Fruit fly (Drosophila melanogaster): Measurements from ENCODE around the gene Npc2d.

Npc2d gene

dm6 chr3R:10055951-10056350, at the start of gene Npc2d:
Npc2d (minus strand) TSS chr3R:10056083.
- TF ChIP-seq ttk (optimal IDR thresholded peaks at IDR 0.05) = no peak
- no peak for TF ChIP-seq Sin3A (optimal IDR thresholded peaks at IDR 0.05)
- no peak for TF ChIP-seq h (optimal IDR thresholded peaks at IDR 0.05)
- TF ChIP-seq psq (optimal IDR thresholded peaks at IDR 0.05) = no peak
- no peak for TF ChIP-seq Myc (optimal IDR thresholded peaks at IDR 0.05)
- TF ChIP-seq insv (optimal IDR thresholded peaks at IDR 0.05) = no peak

- TF ChIP-seq Myc (optimal IDR thresholded peaks at IDR 0.05) (no peak), insv (optimal IDR thresholded peaks at IDR 0.05) (no peak), h (optimal IDR thresholded peaks at IDR 0.05) (no peak), ttk (optimal IDR thresholded peaks at IDR 0.05) (no peak), Sin3A (optimal IDR thresholded peaks at IDR 0.05) (no peak), psq (optimal IDR thresholded peaks at IDR 0.05) (no peak)
These were observed 44.8 kb upstream of the Npc2d start for dm6 chr3R:10100498-10101196.

- no peak for TF ChIP-seq psq (optimal IDR thresholded peaks at IDR 0.05)
- TF ChIP-seq insv (optimal IDR thresholded peaks at IDR 0.05) = no peak
- TF ChIP-seq h (optimal IDR thresholded peaks at IDR 0.05) = no peak
- no peak for TF ChIP-seq Myc (optimal IDR thresholded peaks at IDR 0.05)
- TF ChIP-seq ttk (optimal IDR thresholded peaks at IDR 0.05) = no peak
- no peak for TF ChIP-seq Sin3A (optimal IDR thresholded peaks at IDR 0.05)
These were observed 43.5 kb upstream of the Npc2d start for dm6 chr3R:10099401-10099848.

dm6 chr3R:10098296-10098675, 42.4 kb upstream of the Npc2d start:
- TF ChIP-seq insv (optimal IDR thresholded peaks at IDR 0.05) (no peak), ttk (optimal IDR thresholded peaks at IDR 0.05) (no peak), h (optimal IDR thresholded peaks at IDR 0.05) (no peak), Myc (optimal IDR thresholded peaks at IDR 0.05) (no peak), Sin3A (optimal IDR thresholded peaks at IDR 0.05) (no peak), psq (optimal IDR thresholded peaks at IDR 0.05) (no peak)

dm6 chr3R:10097531-10098295, 41.8 kb upstream of the Npc2d start:
- TF ChIP-seq Sin3A (optimal IDR thresholded peaks at IDR 0.05) = no peak
- TF ChIP-seq insv (optimal IDR thresholded peaks at IDR 0.05) = no peak
- TF ChIP-seq h (optimal IDR thresholded peaks at IDR 0.05) = no peak
- no peak for TF ChIP-seq psq (optimal IDR thresholded peaks at IDR 0.05)
- no peak for TF ChIP-seq ttk (optimal IDR thresholded peaks at IDR 0.05)
- no peak for TF ChIP-seq Myc (optimal IDR thresholded peaks at IDR 0.05)

- TF ChIP-seq Myc (optimal IDR thresholded peaks at IDR 0.05) (no peak), psq (optimal IDR thresholded peaks at IDR 0.05) (no peak), insv (optimal IDR thresholded peaks at IDR 0.05) (no peak), h (optimal IDR thresholded peaks at IDR 0.05) (no peak), Sin3A (optimal IDR thresholded peaks at IDR 0.05) (no peak), ttk (optimal IDR thresholded peaks at IDR 0.05) (no peak)
These were observed 39.9 kb upstream of the Npc2d start for dm6 chr3R:10095765-10096164.

dm6 chr3R:10095052-10095451, 39.2 kb upstream of the Npc2d start:
- no peak for TF ChIP-seq Myc (optimal IDR thresholded peaks at IDR 0.05)
- TF ChIP-seq ttk (optimal IDR thresholded peaks at IDR 0.05) = no peak
- no peak for TF ChIP-seq Sin3A (optimal IDR thresholded peaks at IDR 0.05)
- TF ChIP-seq h (optimal IDR thresholded peaks at IDR 0.05) = no peak
- TF ChIP-seq insv (optimal IDR thresholded peaks at IDR 0.05) = no peak
- TF ChIP-seq psq (optimal IDR thresholded peaks at IDR 0.05) = no peak

- no peak for TF ChIP-seq Myc (optimal IDR thresholded peaks at IDR 0.05)
- TF ChIP-seq insv (optimal IDR thresholded peaks at IDR 0.05) = no peak
- TF ChIP-seq Sin3A (optimal IDR thresholded peaks at IDR 0.05) = no peak
- TF ChIP-seq ttk (optimal IDR thresholded peaks at IDR 0.05) = no peak
These were observed 37.6 kb upstream of the Npc2d start for dm6 chr3R:10093252-10094030.

- TF ChIP-seq psq (optimal IDR thresholded peaks at IDR 0.05) (no peak), Myc (optimal IDR thresholded peaks at IDR 0.05) (no peak), h (optimal IDR thresholded peaks at IDR 0.05) (no peak), ttk (optimal IDR thresholded peaks at IDR 0.05) (no peak), Sin3A (optimal IDR thresholded peaks at IDR 0.05) (no peak), insv (optimal IDR thresholded peaks at IDR 0.05) (no peak)
These were observed 35.6 kb upstream of the Npc2d start for dm6 chr3R:10091513-10091912.

dm6 chr3R:10090906-10091305, 35.0 kb upstream of the Npc2d start:
- no peak for TF ChIP-seq Myc (optimal IDR thresholded peaks at IDR 0.05)
- no peak for TF ChIP-seq Sin3A (optimal IDR thresholded peaks at IDR 0.05)
- no peak for TF ChIP-seq h (optimal IDR thresholded peaks at IDR 0.05)
- TF ChIP-seq psq (optimal IDR thresholded peaks at IDR 0.05) = no peak
- TF ChIP-seq insv (optimal IDR thresholded peaks at IDR 0.05) = no peak
- no peak for TF ChIP-seq ttk (optimal IDR thresholded peaks at IDR 0.05)

- no peak for TF ChIP-seq ttk (optimal IDR thresholded peaks at IDR 0.05)
- TF ChIP-seq Sin3A (optimal IDR thresholded peaks at IDR 0.05) = no peak
- TF ChIP-seq insv (optimal IDR thresholded peaks at IDR 0.05) = no peak
- TF ChIP-seq psq (optimal IDR thresholded peaks at IDR 0.05) = no peak
These were observed 33.3 kb upstream of the Npc2d start for dm6 chr3R:10089171-10089664.
